Fruit fly (Drosophila melanogaster) whole organism, prepupa: ENCODE data around the gene Mst27D.

Experiments
- CG10669 ChIP-seq: fragments of 200-800 bp; sonication (Bioruptor generic); optimal IDR thresholded peaks from 3 replicates; lab custom pipeline; 2018; ENCODE audit warnings: missing biosample characterization, mild to moderate bottlenecking, missing genetic modification characterization, moderate library complexity
- CG4318 ChIP-seq: fragments of 200-800 bp; sonication (Bioruptor generic); optimal IDR thresholded peaks from 3 replicates; lab custom pipeline; 2017; ENCODE audit warnings: missing biosample characterization, mild to moderate bottlenecking, missing genetic modification characterization
- CG6792 ChIP-seq: fragments of 200-800 bp; sonication (Bioruptor generic); optimal IDR thresholded peaks from 3 replicates; lab custom pipeline; 2016; ENCODE audit warnings: missing biosample characterization, missing genetic modification characterization
- CG8119 ChIP-seq: fragments of 200-800 bp; sonication (Bioruptor generic); IDR thresholded peaks from 3 replicates; pipeline ENCODE4 v1.3.6; 2022; ENCODE audit warnings: missing biosample characterization, missing genetic modification characterization
- Ets96B ChIP-seq: fragments of 200-800 bp; optimal IDR thresholded peaks from 2 replicates; lab custom pipeline; 2019; ENCODE audit warnings: missing biosample characterization, mild to moderate bottlenecking, missing genetic modification characterization, moderate library complexity
- acj6 ChIP-seq: fragments of 200-800 bp; sonication (Bioruptor generic); optimal IDR thresholded peaks from 3 replicates; lab custom pipeline; 2016; ENCODE audit warnings: missing biosample characterization, missing genetic modification characterization
- lz ChIP-seq: fragments of 200-800 bp; sonication (Bioruptor generic); optimal IDR thresholded peaks from 3 replicates; lab custom pipeline; 2016; ENCODE audit warnings: missing biosample characterization, missing genetic modification characterization
- vri ChIP-seq: fragments of 200-800 bp; sonication (Bioruptor generic); optimal IDR thresholded peaks from 3 replicates; lab custom pipeline; 2016; ENCODE audit warnings: missing biosample characterization, mild to moderate bottlenecking, missing genetic modification characterization

- no peak for TF ChIP-seq CG4318
- TF ChIP-seq acj6 (GFP tag; lab: Kevin White, UChicago), result no peak
- TF ChIP-seq Ets96B (tag; lab: Kevin White, UChicago), result no peak
- TF ChIP-seq CG6792 (GFP tag; lab: Kevin White, UChicago), result peak; percentile 14
- no peak for TF ChIP-seq CG10669
- TF ChIP-seq lz (GFP tag; lab: Kevin White, UChicago), result peak; percentile 38
- TF ChIP-seq vri, result peak; percentile 27
- TF ChIP-seq CG8119 (GFP tag; lab: Robert Waterston, UW), result no peak; the same call in 2 of the 3 replicates
Observed at dm6 chr2L:7026988-7027908, 33.4 kb downstream of the Mst27D start, which contains the start of the genes CG31908 and MME1.
